Fruit fly (Drosophila melanogaster) whole organism, embryonic: ENCODE data around the gene CG13843.

Experiments used
- BtbVII ChIP-seq: fragments of 200-800 bp; sonication (Bioruptor generic); optimal IDR thresholded peaks from 3 replicates; lab custom pipeline; 2017; ENCODE audit warnings: missing biosample characterization, mild to moderate bottlenecking, missing genetic modification characterization
- CG11560 ChIP-seq: fragments of 200-800 bp; sonication (Bioruptor generic); IDR thresholded peaks from 3 replicates; pipeline ENCODE4 v1.3.6; 2022; ENCODE audit warnings: missing biosample characterization, missing genetic modification characterization
- CG11723 ChIP-seq: fragments of 200-800 bp; sonication (Bioruptor generic); optimal IDR thresholded peaks from 2 replicates; lab custom pipeline; 2017; ENCODE audit warnings: missing biosample characterization, mild to moderate bottlenecking, missing genetic modification characterization
- CG12236 ChIP-seq: fragments of 200-800 bp; sonication (Bioruptor generic); optimal IDR thresholded peaks from 2 replicates; lab custom pipeline; 2016; ENCODE audit warnings: missing biosample characterization, missing genetic modification characterization
- CG15011 ChIP-seq: fragments of 200-800 bp; sonication (Bioruptor generic); optimal IDR thresholded peaks from 3 replicates; lab custom pipeline; 2018; ENCODE audit warnings: missing biosample characterization, mild to moderate bottlenecking, missing genetic modification characterization
- CG15073 ChIP-seq: fragments of 200-800 bp; sonication (Bioruptor generic); optimal IDR thresholded peaks from 2 replicates; lab custom pipeline; 2016; ENCODE audit warnings: missing biosample characterization, missing genetic modification characterization
- CG17328 ChIP-seq: fragments of 200-800 bp; sonication (Bioruptor generic); IDR thresholded peaks from 2 replicates; pipeline ENCODE4 v1.3.6; 2022; ENCODE audit warnings: missing biosample characterization, missing genetic modification characterization
- CG18619 ChIP-seq: fragments of 200-800 bp; sonication (Bioruptor generic); optimal IDR thresholded peaks from 3 replicates; lab custom pipeline; 2017; ENCODE audit warnings: missing biosample characterization, mild to moderate bottlenecking, missing genetic modification characterization
- CG2116 ChIP-seq: fragments of 200-800 bp; sonication (Bioruptor generic); optimal IDR thresholded peaks from 3 replicates; lab custom pipeline; 2018; ENCODE audit warnings: missing biosample characterization, mild to moderate bottlenecking, missing genetic modification characterization
- CG2120 ChIP-seq: fragments of 200-800 bp; sonication (Bioruptor generic); optimal IDR thresholded peaks from 3 replicates; lab custom pipeline; 2016; ENCODE audit warnings: missing biosample characterization, missing genetic modification characterization
- CG30403 ChIP-seq: fragments of 200-800 bp; sonication (Bioruptor generic); optimal IDR thresholded peaks from 3 replicates; lab custom pipeline; 2016; ENCODE audit warnings: missing biosample characterization, missing genetic modification characterization
- CG31365 ChIP-seq: fragments of 200-800 bp; sonication (Bioruptor generic); optimal IDR thresholded peaks from 2 replicates; lab custom pipeline; 2018; ENCODE audit warnings: missing biosample characterization, mild to moderate bottlenecking, missing genetic modification characterization
- CG32767 ChIP-seq: fragments of 200-800 bp; sonication (Bioruptor generic); IDR thresholded peaks from 2 replicates; pipeline ENCODE4 v1.3.6; 2022; ENCODE audit warnings: missing biosample characterization, missing genetic modification characterization
- CG3281 ChIP-seq: fragments of 200-800 bp; sonication (Bioruptor generic); optimal IDR thresholded peaks from 3 replicates; lab custom pipeline; 2017; ENCODE audit warnings: missing biosample characterization, mild to moderate bottlenecking, missing genetic modification characterization
- CG3407 ChIP-seq: fragments of 200-800 bp; sonication (Bioruptor generic); optimal IDR thresholded peaks from 2 replicates; lab custom pipeline; 2018; ENCODE audit warnings: missing biosample characterization, mild to moderate bottlenecking, missing genetic modification characterization
- CG3995 ChIP-seq: fragments of 200-800 bp; sonication (Bioruptor generic); optimal IDR thresholded peaks from 3 replicates; lab custom pipeline; 2016; ENCODE audit warnings: missing biosample characterization, missing genetic modification characterization
- CG6765 ChIP-seq: fragments of 200-800 bp; sonication (Bioruptor generic); optimal IDR thresholded peaks from 3 replicates; lab custom pipeline; 2017; ENCODE audit warnings: missing biosample characterization, mild to moderate bottlenecking, missing genetic modification characterization
- CG7357 ChIP-seq: fragments of 200-800 bp; sonication (Bioruptor generic); IDR thresholded peaks from 3 replicates; pipeline ENCODE4 v1.3.6; 2022; ENCODE audit warnings: missing biosample characterization, missing genetic modification characterization
- CG7928 ChIP-seq: fragments of 200-800 bp; sonication (Bioruptor generic); optimal IDR thresholded peaks from 2 replicates; lab custom pipeline; 2017; ENCODE audit warnings: missing biosample characterization, mild to moderate bottlenecking, missing genetic modification characterization
- CG8944 ChIP-seq: fragments of 200-800 bp; sonication (Bioruptor generic); optimal IDR thresholded peaks from 3 replicates; lab custom pipeline; 2016; ENCODE audit warnings: missing biosample characterization, missing genetic modification characterization
- CG9727 ChIP-seq: fragments of 200-800 bp; sonication (Bioruptor generic); optimal IDR thresholded peaks from 3 replicates; lab custom pipeline; 2017; ENCODE audit warnings: missing biosample characterization, mild to moderate bottlenecking, missing genetic modification characterization
- CG9817 ChIP-seq: fragments of 200-800 bp; sonication (Bioruptor generic); optimal IDR thresholded peaks from 2 replicates; lab custom pipeline; 2018; ENCODE audit warnings: missing biosample characterization, mild to moderate bottlenecking, missing genetic modification characterization, moderate library complexity
- CG9876 ChIP-seq: fragments of 200-800 bp; sonication (Bioruptor generic); optimal IDR thresholded peaks from 2 replicates; lab custom pipeline; 2016; ENCODE audit warnings: missing biosample characterization, missing genetic modification characterization
- Dip3 ChIP-seq: fragments of 200-800 bp; sonication (Bioruptor generic); optimal IDR thresholded peaks from 3 replicates; lab custom pipeline; 2016; ENCODE audit warnings: missing biosample characterization, missing genetic modification characterization
- Dll ChIP-seq: fragments of 200-800 bp; sonication (Bioruptor generic); IDR thresholded peaks from 4 replicates; pipeline ENCODE4 v1.3.6; 2022; ENCODE audit warnings: missing biosample characterization, missing genetic modification characterization; ENCODE audit not compliant: partially characterized antibody
- Drgx ChIP-seq: fragments of 200-800 bp; sonication (Bioruptor generic); IDR thresholded peaks from 2 replicates; pipeline ENCODE4 v1.3.6; 2022; ENCODE audit warnings: missing biosample characterization, missing genetic modification characterization
- Ets65A ChIP-seq: fragments of 200-800 bp; sonication (Bioruptor generic); peaks from one replicate; lab custom pipeline; 2016; ENCODE audit warnings: missing biosample characterization, missing genetic modification characterization
- HLHmδ ChIP-seq: fragments of 200-800 bp; sonication (Bioruptor generic); optimal IDR thresholded peaks from 2 replicates; lab custom pipeline; 2018; ENCODE audit warnings: missing biosample characterization, mild to moderate bottlenecking, missing genetic modification characterization, moderate library complexity
- Jarid2 ChIP-seq: fragments of 200-800 bp; sonication (Bioruptor generic); optimal IDR thresholded peaks from 3 replicates; lab custom pipeline; 2017; ENCODE audit warnings: mild to moderate bottlenecking, missing biosample characterization, missing genetic modification reagents, missing genetic modification characterization
- Med ChIP-seq: fragments of 200-800 bp; sonication (Bioruptor generic); peaks from one replicate; lab custom pipeline; 2016; ENCODE audit warnings: missing biosample characterization, missing genetic modification characterization, mild to moderate bottlenecking, inconsistent platforms, moderate library complexity
- Meics ChIP-seq: fragments of 200-800 bp; sonication (Bioruptor generic); optimal IDR thresholded peaks from 2 replicates; lab custom pipeline; 2017; ENCODE audit warnings: missing biosample characterization, mild to moderate bottlenecking, missing genetic modification characterization
- Neu2 ChIP-seq: fragments of 200-800 bp; sonication (Bioruptor generic); optimal IDR thresholded peaks from 3 replicates; lab custom pipeline; 2016; ENCODE audit warnings: missing biosample characterization, missing genetic modification characterization, borderline replicate concordance
- NfI ChIP-seq: fragments of 200-800 bp; sonication (Bioruptor generic); optimal IDR thresholded peaks from 3 replicates; lab custom pipeline; 2018; ENCODE audit warnings: missing biosample characterization, mild to moderate bottlenecking, missing genetic modification characterization, moderate library complexity
- Ssrp ChIP-seq: fragments of 200-800 bp; sonication (Bioruptor generic); optimal IDR thresholded peaks from 2 replicates; lab custom pipeline; 2018; ENCODE audit warnings: missing biosample characterization, mild to moderate bottlenecking, missing genetic modification characterization, moderate library complexity
- ap ChIP-seq: fragments of 200-800 bp; sonication (Bioruptor generic); IDR thresholded peaks from 2 replicates; pipeline ENCODE4 v1.3.6; 2022; ENCODE audit warnings: missing biosample characterization, missing genetic modification characterization
- bigmax ChIP-seq: fragments of 200-800 bp; sonication (Bioruptor generic); optimal IDR thresholded peaks from 2 replicates; lab custom pipeline; 2018; ENCODE audit warnings: missing biosample characterization, mild to moderate bottlenecking, missing genetic modification characterization
- crp ChIP-seq, 2 experiments: fragments of 200-800 bp; sonication (Bioruptor generic); optimal IDR thresholded peaks; 2 replicates in 1 of 2; 3 replicates in 1 of 2; lab custom pipeline; 2017; ENCODE audit warnings: missing biosample characterization in 2 of 2, missing genetic modification characterization in 2 of 2, mild to moderate bottlenecking in 1 of 2, moderate library complexity in 1 of 2
- fd3F ChIP-seq: fragments of 200-800 bp; sonication (Bioruptor generic); optimal IDR thresholded peaks from 2 replicates; lab custom pipeline; 2018; ENCODE audit warnings: missing biosample characterization, mild to moderate bottlenecking, missing genetic modification characterization, moderate library complexity
- gsb-n ChIP-seq: fragments of 200-800 bp; sonication (Bioruptor generic); optimal IDR thresholded peaks from 3 replicates; lab custom pipeline; 2018; ENCODE audit warnings: missing biosample characterization, mild to moderate bottlenecking, missing genetic modification characterization
- hbn ChIP-seq: fragments of 200-800 bp; sonication (Bioruptor generic); IDR thresholded peaks from 2 replicates; pipeline ENCODE4 v1.3.6; 2022; ENCODE audit warnings: missing biosample characterization, missing genetic modification characterization; ENCODE audit not compliant: partially characterized antibody
- lola ChIP-seq, 3 experiments: fragments of >200 bp in 2 of 3; fragments of 200-800 bp in 1 of 3; sonication (Bioruptor generic) in 1 of 3; optimal IDR thresholded peaks; 2 replicates each; lab custom pipeline; 2017 to 2019; ENCODE audit warnings: missing biosample characterization in 3 of 3, missing genetic modification characterization in 3 of 3, mild to moderate bottlenecking in 1 of 3, moderate library complexity in 1 of 3
- mirr ChIP-seq: fragments of 200-800 bp; sonication (Bioruptor generic); optimal IDR thresholded peaks from 3 replicates; lab custom pipeline; 2018; ENCODE audit warnings: missing biosample characterization, mild to moderate bottlenecking, missing genetic modification characterization
- phol ChIP-seq: fragments of 200-800 bp; sonication (Bioruptor generic); optimal IDR thresholded peaks from 3 replicates; lab custom pipeline; 2018; ENCODE audit warnings: missing biosample characterization, mild to moderate bottlenecking, missing genetic modification characterization, moderate library complexity
- sd ChIP-seq: fragments of 200-800 bp; sonication (Bioruptor generic); optimal IDR thresholded peaks from 3 replicates; lab custom pipeline; 2018; ENCODE audit warnings: missing biosample characterization, mild to moderate bottlenecking, missing genetic modification characterization, moderate library complexity
- sisA ChIP-seq: fragments of 200-800 bp; sonication (Bioruptor generic); IDR thresholded peaks from 2 replicates; pipeline ENCODE4 v1.3.6; 2022; ENCODE audit warnings: missing biosample characterization, missing genetic modification characterization
- sug ChIP-seq: fragments of 200-800 bp; optimal IDR thresholded peaks from 2 replicates; lab custom pipeline; 2019; ENCODE audit warnings: missing biosample characterization, mild to moderate bottlenecking, missing genetic modification characterization, moderate library complexity
- tgo ChIP-seq: fragments of 200-800 bp; sonication (Bioruptor generic); IDR thresholded peaks from 3 replicates; pipeline ENCODE4 v1.3.6; 2022; ENCODE audit warnings: missing biosample characterization, missing genetic modification characterization
- tin ChIP-seq: fragments of 200-800 bp; sonication (Bioruptor generic); optimal IDR thresholded peaks from 3 replicates; lab custom pipeline; 2016; ENCODE audit warnings: missing biosample characterization, missing genetic modification characterization
- unpg ChIP-seq: fragments of 200-800 bp; sonication (Bioruptor generic); optimal IDR thresholded peaks from 3 replicates; lab custom pipeline; 2018; ENCODE audit warnings: missing biosample characterization, mild to moderate bottlenecking, missing genetic modification characterization, moderate library complexity
- vfl ChIP-seq: fragments of 200-800 bp; sonication (Bioruptor generic); optimal IDR thresholded peaks from 2 replicates; lab custom pipeline; 2016; ENCODE audit warnings: missing biosample characterization, missing genetic modification characterization

Gene CG13843

DNA sequence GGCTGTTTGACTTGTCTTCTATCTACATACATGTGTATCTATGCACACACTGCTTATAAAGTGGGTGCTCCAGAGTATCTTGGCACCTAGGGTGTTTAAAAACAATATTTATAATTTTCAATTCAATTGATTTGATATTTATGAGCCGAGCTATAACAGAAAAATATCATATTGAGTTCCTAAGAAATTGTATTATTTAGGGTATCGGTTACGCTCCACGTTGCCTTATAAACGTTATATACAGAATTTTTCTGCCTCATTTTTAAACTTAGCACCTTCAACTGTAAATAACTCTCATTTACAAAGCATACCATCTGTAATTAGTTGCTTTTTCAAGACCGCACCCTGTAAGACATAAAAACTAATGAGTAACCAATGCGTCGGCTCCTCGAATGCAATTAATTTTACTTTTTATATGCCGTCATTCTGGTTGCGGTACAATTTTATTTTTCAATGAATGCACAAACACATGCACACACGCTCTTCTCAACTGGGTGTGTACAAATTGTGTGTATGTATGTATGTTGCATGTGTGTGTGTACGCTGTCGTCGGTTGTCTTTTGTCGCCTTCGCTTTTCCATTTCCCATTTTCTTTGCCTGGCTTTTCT, 18.5 kb upstream of the CG13843 start (continued):
- TF ChIP-seq Jarid2 (no peak), ap (GFP tag; lab: Robert Waterston, UW) (no peak), CG2116 (GFP tag; lab: Kevin White, UChicago) (peak; percentile 39), CG6765 (GFP tag; lab: Kevin White, UChicago) (no peak), hbn (no peak), tgo (GFP tag; lab: Robert Waterston, UW) (no peak), CG31365 (tag; lab: Kevin White, UChicago) (no peak), CG17328 (GFP tag; lab: Robert Waterston, UW) (peak; percentile 42; the same call in 1 of the 2 replicates), NfI (GFP tag; lab: Kevin White, UChicago) (no peak), CG18619 (peak; percentile 51), CG11560 (tag; lab: Robert Waterston, UW) (no peak), CG3407 (GFP tag; lab: Kevin White, UChicago) (peak; percentile 65), unpg (GFP tag; lab: Kevin White, UChicago) (peak; percentile 47), Meics (GFP tag; lab: Kevin White, UChicago) (peak; percentile 12), CG12236 (GFP tag; lab: Kevin White, UChicago) (no peak), bigmax (GFP tag; lab: Kevin White, UChicago) (no peak), Ets65A (peak; percentile 79), gsb-n (peak; percentile 80), fd3F (GFP tag; lab: Kevin White, UChicago) (peak; percentile 11), CG7928 (GFP tag; lab: Kevin White, UChicago) (no peak), vfl (GFP tag; lab: Kevin White, UChicago) (no peak), BtbVII (GFP tag; lab: Kevin White, UChicago) (peak; percentile 3), CG3281 (no peak), CG15011 (GFP tag; lab: Kevin White, UChicago) (peak; percentile 35), CG11723 (GFP tag; lab: Kevin White, UChicago) (peak; percentile 42), CG2120 (GFP tag; lab: Kevin White, UChicago) (peak; percentile 15), CG15073 (no peak), Neu2 (GFP tag; lab: Kevin White, UChicago) (no peak), sug (no peak), CG8944 (GFP tag; lab: Kevin White, UChicago) (no peak), CG9817 (peak; percentile 18), lola (GFP tag; optimal IDR thresholded peaks at IDR 0.05; lab: Kevin White, UChicago) (peak in 1 of 3 experiments; percentile 90), crp (GFP tag; optimal IDR thresholded peaks at IDR 0.05; lab: Kevin White, UChicago) (no peak), CG9727 (GFP tag; lab: Kevin White, UChicago) (peak; percentile 83), tin (peak; percentile 47), Dip3 (no peak), CG32767 (no peak), CG9876 (GFP tag; lab: Kevin White, UChicago) (no peak), sd (tag; lab: Kevin White, UChicago) (no peak), Drgx (GFP tag; lab: Robert Waterston, UW) (peak; percentile 62; the same call in 1 of the 2 replicates), Dll (no peak), CG7357 (GFP tag; lab: Robert Waterston, UW) (no peak), sisA (peak; percentile 47; the same call in 1 of the 2 replicates), Ssrp (tag; lab: Kevin White, UChicago) (peak; percentile 86), HLHmδ (GFP tag; lab: Kevin White, UChicago) (no peak), phol (tag; lab: Kevin White, UChicago) (peak; percentile 84), Med (GFP tag; lab: Kevin White, UChicago) (peak; percentile 85), CG30403 (GFP tag; lab: Kevin White, UChicago) (peak; percentile 72), mirr (no peak), CG3995 (GFP tag; lab: Kevin White, UChicago) (no peak)
